Worm (Caenorhabditis elegans) whole organism, L4/young adult: ENCODE data around the gene vps-11.

ENCODE experiments used
- dao-5 ChIP-seq: sonication (generic microtip); optimal IDR thresholded peaks from 2 replicates; lab custom pipeline; 2016; ENCODE audit warnings: missing genotype, missing genetic modification characterization, moderate library complexity, missing compliant biosample characterization
- him-1 ChIP-seq: sonication (generic microtip); optimal IDR thresholded peaks from 2 replicates; lab custom pipeline; 2016; ENCODE audit warnings: missing genotype, missing genetic modification reagents, missing genetic modification characterization, missing compliant biosample characterization

DNA sequence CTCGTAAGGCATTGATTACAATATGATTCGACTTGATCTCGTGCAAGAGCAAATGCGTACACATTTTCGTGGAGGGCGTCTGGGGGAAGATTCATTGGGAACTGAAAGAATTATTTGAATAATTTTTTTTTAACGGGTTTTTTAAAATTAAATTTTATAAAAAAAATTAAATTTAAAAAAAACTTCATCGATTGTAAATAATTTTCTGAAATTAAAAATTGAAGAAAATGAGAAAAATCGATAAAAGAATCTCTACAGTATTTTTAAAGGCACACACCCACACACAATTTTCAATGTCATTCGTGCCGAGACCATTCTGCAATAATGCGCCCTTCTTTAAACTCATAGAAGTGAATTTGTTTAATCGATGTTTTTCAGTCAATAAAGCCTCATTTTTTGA, 2.9 kb upstream of the vps-11 start, which contains the start of gene set-14:
- TF ChIP-seq him-1 (tag; lab: Kevin White, UChicago) (no peak), dao-5 (no peak)
